Worm (Caenorhabditis elegans) whole organism, L4 larva: ENCODE measurements around the gene K12H6.7.

Experiments
- F26F4.8 ChIP-seq: fragments of 200-800 bp; sonication (Bioruptor generic); conservative IDR thresholded peaks from 2 replicates; pipeline ENCODE4 v1.3.6; 2022; ENCODE audit warnings: missing genetic modification characterization, missing compliant biosample characterization
- R02D3.7 ChIP-seq: fragments of 150-350 bp; sonication (generic microtip); optimal IDR thresholded peaks from 3 replicates; lab custom pipeline; 2014; ENCODE audit warnings: missing biosample characterization, missing genetic modification characterization
- T26A8.4 ChIP-seq: fragments of 200-800 bp; sonication (Bioruptor generic); IDR thresholded peaks from 2 replicates; pipeline ENCODE4 v1.3.6; 2022; ENCODE audit warnings: missing genetic modification characterization, missing compliant biosample characterization
- Y48G9A.11 ChIP-seq: fragments of 200-800 bp; sonication (Bioruptor generic); IDR thresholded peaks from 2 replicates; pipeline ENCODE4 v1.3.6; 2022; ENCODE audit warnings: missing genetic modification reagents, missing genetic modification characterization, missing compliant biosample characterization
- Y5F2A.4 ChIP-seq: fragments of 200-800 bp; sonication (Bioruptor generic); optimal IDR thresholded peaks from 2 replicates; lab custom pipeline; 2018; ENCODE audit warnings: mild to moderate bottlenecking, missing genetic modification characterization, missing compliant biosample characterization
- ZK546.5 ChIP-seq, 2 experiments: sonication (generic microtip); optimal IDR thresholded peaks; 2 replicates each; lab custom pipeline; 2017; ENCODE audit warnings: missing biosample characterization in 2 of 2, missing genetic modification characterization in 2 of 2
- aha-1 ChIP-seq: fragments of 150-350 bp; peaks from one replicate; lab custom pipeline; 2014; ENCODE audit warnings: missing biosample characterization, missing genetic modification characterization
- ama-1 ChIP-seq: fragments of 150-350 bp; optimal IDR thresholded peaks from 2 replicates; lab custom pipeline; 2014; ENCODE audit warnings: inconsistent platforms, mixed read lengths
- attf-4 ChIP-seq: sonication (generic microtip); optimal IDR thresholded peaks from 3 replicates; lab custom pipeline; 2017; ENCODE audit warnings: missing biosample characterization, missing genetic modification characterization
- ceh-20 ChIP-seq: fragments of 200-800 bp; sonication (Bioruptor generic); IDR thresholded peaks from 2 replicates; pipeline ENCODE4 v1.3.6; 2022; ENCODE audit warnings: missing genetic modification reagents, missing genetic modification characterization, missing compliant biosample characterization
- ceh-32 ChIP-seq: sonication (generic microtip); optimal IDR thresholded peaks from 2 replicates; lab custom pipeline; 2016; ENCODE audit warnings: mild to moderate bottlenecking, missing genetic modification characterization, missing compliant biosample characterization; ENCODE audit not compliant: poor library complexity
- ctbp-1 ChIP-seq: fragments of 200-800 bp; sonication (Bioruptor generic); IDR thresholded peaks from 2 replicates; pipeline ENCODE4 v1.3.6; 2022; ENCODE audit warnings: missing genetic modification reagents, missing genetic modification characterization, missing compliant biosample characterization
- daf-19 ChIP-seq: fragments of 200-800 bp; sonication (Bioruptor generic); conservative IDR thresholded peaks from 2 replicates; pipeline ENCODE4 v1.3.6; 2022; ENCODE audit warnings: missing genetic modification characterization, missing compliant biosample characterization
- dmd-8 ChIP-seq: fragments of 200-800 bp; sonication (Bioruptor generic); IDR thresholded peaks from 2 replicates; pipeline ENCODE4 v1.3.6; 2022; ENCODE audit warnings: missing genetic modification characterization, missing compliant biosample characterization
- dpl-1 ChIP-seq: fragments of 150-350 bp; optimal IDR thresholded peaks from 2 replicates; lab custom pipeline; 2014; ENCODE audit warnings: missing biosample characterization, missing genetic modification reagents, missing genetic modification characterization
- duxl-1 ChIP-seq: sonication (generic microtip); optimal IDR thresholded peaks from 2 replicates; lab custom pipeline; 2016; ENCODE audit warnings: mild to moderate bottlenecking, missing genetic modification characterization, moderate library complexity, missing compliant biosample characterization; ENCODE audit not compliant: poor library complexity
- fos-1 ChIP-seq: fragments of 150-350 bp; optimal IDR thresholded peaks from 2 replicates; lab custom pipeline; 2014; ENCODE audit warnings: missing biosample characterization, missing genetic modification characterization
- gei-8 ChIP-seq: fragments of 200-800 bp; sonication (Bioruptor generic); optimal IDR thresholded peaks from 2 replicates; lab custom pipeline; 2018; ENCODE audit warnings: mild to moderate bottlenecking, missing genetic modification characterization, missing compliant biosample characterization
- hif-1 ChIP-seq, 2 experiments: sonication (generic microtip); optimal IDR thresholded peaks; 2 replicates each; lab custom pipeline; 2016 to 2017; ENCODE audit warnings: missing compliant biosample characterization in 2 of 2, missing genetic modification characterization in 2 of 2, missing genetic modification reagents in 2 of 2, missing genotype in 2 of 2, mild to moderate bottlenecking in 1 of 2
- lim-7 ChIP-seq: fragments of 200-800 bp; sonication (Bioruptor generic); IDR thresholded peaks from 2 replicates; pipeline ENCODE4 v1.3.6; 2022; ENCODE audit warnings: missing genetic modification characterization, missing compliant biosample characterization
- lin-15B ChIP-seq: fragments of 150-350 bp; sonication (generic microtip); optimal IDR thresholded peaks from 3 replicates; lab custom pipeline; 2014; ENCODE audit warnings: missing biosample characterization, missing genetic modification characterization
- lin-38 ChIP-seq: fragments of 200-800 bp; sonication (Bioruptor generic); IDR thresholded peaks from 2 replicates; pipeline ENCODE4 v1.3.6; 2022; ENCODE audit warnings: missing genetic modification reagents, missing genetic modification characterization, missing compliant biosample characterization
- lin-39 ChIP-seq: fragments of 150-350 bp; optimal IDR thresholded peaks from 2 replicates; lab custom pipeline; 2014; ENCODE audit warnings: missing biosample characterization, missing genetic modification reagents, missing genetic modification characterization
- madf-5 ChIP-seq, 2 experiments: fragments of 200-800 bp; sonication (Bioruptor generic); IDR thresholded peaks; 2 replicates each; pipeline ENCODE4 v1.3.6; 2022; ENCODE audit warnings: missing compliant biosample characterization in 2 of 2, missing genetic modification characterization in 2 of 2
- mdt-29 ChIP-seq: fragments of 200-800 bp; sonication (Bioruptor generic); IDR thresholded peaks from 2 replicates; pipeline ENCODE4 v1.3.6; 2022; ENCODE audit warnings: missing genetic modification reagents, missing genetic modification characterization, missing compliant biosample characterization
- mes-2 ChIP-seq: sonication (generic microtip); optimal IDR thresholded peaks from 2 replicates; lab custom pipeline; 2016; ENCODE audit warnings: missing genotype, mild to moderate bottlenecking, missing genetic modification characterization, missing compliant biosample characterization; ENCODE audit not compliant: poor library complexity, severe bottlenecking
- mxl-2 ChIP-seq: fragments of 200-800 bp; sonication (Bioruptor generic); conservative IDR thresholded peaks from 2 replicates; pipeline ENCODE4 v1.3.6; 2022; ENCODE audit warnings: missing genetic modification reagents, missing genetic modification characterization, missing compliant biosample characterization
- nhr-102 ChIP-seq: sonication (generic microtip); optimal IDR thresholded peaks from 2 replicates; lab custom pipeline; 2016; ENCODE audit warnings: mild to moderate bottlenecking, missing genetic modification characterization, moderate library complexity, missing compliant biosample characterization
- nhr-111 ChIP-seq: fragments of 200-800 bp; sonication (Bioruptor generic); optimal IDR thresholded peaks from 2 replicates; lab custom pipeline; 2018; ENCODE audit warnings: mild to moderate bottlenecking, missing genetic modification characterization, missing compliant biosample characterization
- nhr-237 ChIP-seq: sonication (generic microtip); optimal IDR thresholded peaks from 2 replicates; lab custom pipeline; 2017; ENCODE audit warnings: missing biosample characterization, missing genetic modification characterization
- nhr-76 ChIP-seq: fragments of 150-350 bp; optimal IDR thresholded peaks from 2 replicates; lab custom pipeline; 2014; ENCODE audit warnings: missing biosample characterization, missing genetic modification characterization
- nhr-77 ChIP-seq: fragments of 150-350 bp; optimal IDR thresholded peaks from 2 replicates; lab custom pipeline; 2014; ENCODE audit warnings: missing biosample characterization, missing genetic modification characterization
- pha-4 ChIP-seq, 2 experiments: fragments of 150-350 bp in 1 of 2; fragments of 200-800 bp in 1 of 2; sonication (Bioruptor generic) in 1 of 2; IDR thresholded peaks in 1 of 2; optimal IDR thresholded peaks in 1 of 2; 2 replicates each; pipeline versions ENCODE4 v1.3.6 to Lab custom; 2014 to 2022; ENCODE audit warnings: missing genetic modification characterization in 2 of 2, missing genetic modification reagents in 2 of 2, missing biosample characterization in 1 of 2, missing compliant biosample characterization in 1 of 2
- pqm-1 ChIP-seq: sonication (generic microtip); optimal IDR thresholded peaks from 2 replicates; lab custom pipeline; 2017; ENCODE audit warnings: missing biosample characterization, missing genetic modification characterization
- set-16 ChIP-seq: fragments of 200-800 bp; sonication (Bioruptor generic); IDR thresholded peaks from 2 replicates; pipeline ENCODE4 v1.3.6; 2022; ENCODE audit warnings: missing genetic modification reagents, missing genetic modification characterization, missing compliant biosample characterization
- skn-1 ChIP-seq: fragments of 150-350 bp; optimal IDR thresholded peaks from 2 replicates; lab custom pipeline; 2014; ENCODE audit warnings: missing biosample characterization, missing genetic modification characterization
- spr-1 ChIP-seq: sonication (generic microtip); optimal IDR thresholded peaks from 2 replicates; lab custom pipeline; 2016; ENCODE audit warnings: mild to moderate bottlenecking, missing genetic modification characterization, missing compliant biosample characterization
- spr-3 ChIP-seq: fragments of 200-800 bp; sonication (Bioruptor generic); optimal IDR thresholded peaks from 2 replicates; lab custom pipeline; 2018; ENCODE audit warnings: mild to moderate bottlenecking, missing genetic modification characterization, missing compliant biosample characterization
- tag-97 ChIP-seq: fragments of 200-800 bp; sonication (Bioruptor generic); IDR thresholded peaks from 2 replicates; pipeline ENCODE4 v1.3.6; 2022; ENCODE audit warnings: missing genetic modification characterization, missing compliant biosample characterization
- zag-1 ChIP-seq: fragments of 150-350 bp; optimal IDR thresholded peaks from 2 replicates; lab custom pipeline; 2014; ENCODE audit warnings: missing biosample characterization, missing genetic modification characterization
- zfp-2 ChIP-seq: sonication (generic microtip); optimal IDR thresholded peaks from 2 replicates; lab custom pipeline; 2016; ENCODE audit warnings: mild to moderate bottlenecking, missing genetic modification characterization, missing compliant biosample characterization
- zfp-3 ChIP-seq: fragments of 200-800 bp; sonication (Bioruptor generic); conservative IDR thresholded peaks from 2 replicates; pipeline ENCODE4 v1.3.6; 2022; ENCODE audit warnings: missing genetic modification reagents, missing genetic modification characterization, missing compliant biosample characterization
- zip-2 ChIP-seq: fragments of 150-350 bp; optimal IDR thresholded peaks from 2 replicates; lab custom pipeline; 2014; ENCODE audit warnings: missing biosample characterization, missing genetic modification characterization

Gene K12H6.7

DNA sequence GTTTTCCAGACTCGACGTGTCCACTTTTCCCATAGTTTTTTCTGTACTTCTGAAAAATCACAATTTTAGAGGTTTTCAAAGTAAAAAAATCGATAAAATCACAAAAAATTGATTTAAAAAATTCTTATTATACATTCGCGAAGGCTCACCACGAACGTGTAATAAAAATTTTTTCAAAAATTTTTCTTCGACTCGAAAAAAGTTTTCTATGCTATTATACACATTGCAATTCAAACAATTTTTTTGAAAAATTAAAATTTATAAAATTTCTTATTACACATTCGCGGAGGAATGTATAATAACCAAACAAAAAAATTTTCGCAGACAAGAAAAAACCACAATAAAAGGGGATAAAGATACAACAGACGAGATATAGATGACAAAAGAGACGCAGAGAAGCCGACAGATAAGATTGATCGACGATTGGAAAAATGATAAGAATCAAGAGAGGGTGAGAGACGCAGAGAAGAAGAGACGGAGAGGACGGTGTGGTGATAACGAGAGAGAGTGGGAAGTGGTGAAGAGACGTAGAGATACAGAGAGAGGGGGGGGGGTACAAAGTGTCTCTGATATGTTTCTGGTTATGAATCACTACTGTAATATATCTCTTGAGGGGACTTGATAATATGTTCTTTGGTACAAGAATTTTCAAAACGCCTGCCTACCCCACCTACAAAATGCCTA is 36.1 kb downstream of the K12H6.7 start, which contains the start of gene nhr-119 (continued):
- TF ChIP-seq hif-1 (tag; optimal IDR thresholded peaks at IDR 0.05; lab: Kevin White, UChicago) (peak in 1 of 2 experiments; percentile 14), nhr-237 (tag; lab: Kevin White, UChicago) (no peak), dmd-8 (GFP tag; lab: Robert Waterston, UW) (no peak), attf-4 (tag; lab: Kevin White, UChicago) (no peak), skn-1 (tag; lab: Kevin White, UChicago) (no peak), gei-8 (GFP tag; lab: Kevin White, UChicago) (no peak), tag-97 (no peak), ceh-20 (peak; percentile 70), nhr-111 (GFP tag; lab: Kevin White, UChicago) (no peak), ctbp-1 (GFP tag; lab: Robert Waterston, UW) (no peak), spr-1 (peak; percentile 56), pha-4 (GFP tag; IDR thresholded peaks at IDR 0.05; lab: Robert Waterston, UW) (peak; percentile 65), pha-4 (tag; optimal IDR thresholded peaks at IDR 0.05; lab: Kevin White, UChicago) (no peak), F26F4.8 (GFP tag; lab: Robert Waterston, UW) (no peak), zag-1 (tag; lab: Kevin White, UChicago) (no peak), ama-1 (lab: Kevin White, UChicago) (no peak), nhr-77 (tag; lab: Kevin White, UChicago) (peak; percentile 45), lin-15B (tag; lab: Kevin White, UChicago) (no peak), fos-1 (tag; lab: Kevin White, UChicago) (peak; percentile 38), T26A8.4 (GFP tag; lab: Robert Waterston, UW) (peak; percentile 74), lim-7 (GFP tag; lab: Robert Waterston, UW) (no peak), lin-39 (no peak), zfp-2 (tag; lab: Kevin White, UChicago) (no peak), zfp-3 (GFP tag; lab: Robert Waterston, UW) (no peak), ZK546.5 (tag; optimal IDR thresholded peaks at IDR 0.05; lab: Kevin White, UChicago) (no peak), zip-2 (tag; lab: Kevin White, UChicago) (no peak), Y5F2A.4 (no peak), spr-3 (GFP tag; lab: Kevin White, UChicago) (no peak), mes-2 (tag; lab: Kevin White, UChicago) (peak; percentile 68), nhr-102 (tag; lab: Kevin White, UChicago) (peak; percentile 85), pqm-1 (peak; percentile 56), ceh-32 (no peak), mxl-2 (GFP tag; lab: Robert Waterston, UW) (no peak), daf-19 (no peak), lin-38 (GFP tag; lab: Robert Waterston, UW) (peak; percentile 35; the same call in 1 of the 2 replicates), nhr-76 (tag; lab: Kevin White, UChicago) (no peak), Y48G9A.11 (no peak)

DNA sequence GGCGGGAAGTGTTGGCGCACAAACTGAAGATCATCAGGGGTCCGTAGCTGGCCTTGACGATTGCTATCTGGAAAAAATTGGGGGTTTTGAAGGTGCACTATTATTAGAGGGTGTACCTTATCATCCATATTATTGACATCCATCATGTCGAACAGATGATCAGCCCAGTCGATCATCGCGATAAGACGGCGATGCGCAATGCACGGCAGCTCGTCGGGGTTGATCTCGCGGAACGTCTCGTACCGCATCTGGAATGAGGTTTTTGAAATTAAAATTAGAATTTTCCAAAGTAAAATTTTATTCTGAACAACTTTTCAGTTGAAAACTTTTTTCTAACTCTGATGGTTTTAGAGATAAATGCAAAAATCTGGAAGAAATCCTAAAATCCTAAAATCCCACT is 38.8 kb downstream of the K12H6.7 start:
- TF ChIP-seq mdt-29 (GFP tag; lab: Robert Waterston, UW) (no peak), aha-1 (tag; lab: Kevin White, UChicago) (peak; percentile 79)

DNA sequence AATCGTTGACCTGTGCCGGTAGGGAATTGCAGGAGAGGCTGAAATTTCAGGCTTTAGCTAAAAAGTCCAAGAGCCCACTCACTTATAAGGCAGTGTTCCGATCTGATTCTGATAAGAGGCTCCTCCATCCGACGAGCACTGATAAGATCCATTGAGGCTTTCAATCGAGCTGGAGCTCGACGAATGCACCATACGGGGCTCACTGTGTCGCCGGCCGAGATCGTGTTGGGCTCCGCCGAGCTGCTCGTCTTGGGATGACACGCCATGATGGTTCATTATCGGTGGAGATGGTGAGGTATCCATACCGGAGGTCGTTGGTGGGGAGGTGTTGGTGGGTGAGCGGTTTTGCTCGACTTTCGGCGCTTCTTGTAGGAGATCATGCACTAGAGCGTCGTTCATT is 40.3 kb downstream of the K12H6.7 start:
- no peak for TF ChIP-seq zag-1 (tag; lab: Kevin White, UChicago)
- TF ChIP-seq duxl-1 (tag; lab: Kevin White, UChicago), result no peak
- no peak for TF ChIP-seq attf-4 (tag; lab: Kevin White, UChicago)
- TF ChIP-seq madf-5 (GFP tag; IDR thresholded peaks at IDR 0.05; lab: Robert Waterston, UW), result no peak
- peak; percentile 48; the same call in 1 of the 2 replicates for TF ChIP-seq set-16 (GFP tag; lab: Robert Waterston, UW)
- TF ChIP-seq dpl-1 (GFP tag; lab: Kevin White, UChicago), result no peak
- TF ChIP-seq R02D3.7 (tag; lab: Kevin White, UChicago), result no peak
- TF ChIP-seq, all 104 proteins: peak for 1
